Fruit fly (Drosophila melanogaster) whole organism, prepupa: ENCODE results near the gene CG10969.
A peak's percentile ranks its signal among the peaks of the same experiment; 100 is the strongest.

Source experiments
- Blimp-1 ChIP-seq: fragments of 200-800 bp; sonication (Bioruptor generic); optimal IDR thresholded peaks from 3 replicates; lab custom pipeline; 2017; ENCODE audit warnings: missing biosample characterization, missing genetic modification characterization, mild to moderate bottlenecking, moderate library complexity, missing genetic modification reagents
- CG11294 ChIP-seq: fragments of 200-800 bp; sonication (Bioruptor generic); IDR thresholded peaks from 2 replicates; pipeline ENCODE4 v1.3.6; 2022; ENCODE audit warnings: missing biosample characterization, missing genetic modification characterization
- CG11762 ChIP-seq: fragments of 200-800 bp; sonication (Bioruptor generic); optimal IDR thresholded peaks from 3 replicates; lab custom pipeline; 2016; ENCODE audit warnings: missing biosample characterization, missing genetic modification characterization; ENCODE audit not compliant: insufficient read depth
- CG11902 ChIP-seq: fragments of 200-800 bp; sonication (Bioruptor generic); optimal IDR thresholded peaks from 3 replicates; lab custom pipeline; 2016; ENCODE audit warnings: missing biosample characterization, missing genetic modification characterization
- CG15336 ChIP-seq: fragments of 200-800 bp; sonication (Bioruptor generic); IDR thresholded peaks from 2 replicates; pipeline ENCODE4 v1.3.6; 2022; ENCODE audit warnings: missing biosample characterization, missing genetic modification characterization
- CG1621 ChIP-seq: fragments of 200-800 bp; sonication (Bioruptor generic); optimal IDR thresholded peaks from 3 replicates; lab custom pipeline; 2018; ENCODE audit warnings: missing biosample characterization, mild to moderate bottlenecking, missing genetic modification characterization
- CG16779 ChIP-seq: fragments of 200-800 bp; sonication (Bioruptor generic); optimal IDR thresholded peaks from 3 replicates; lab custom pipeline; 2017; ENCODE audit warnings: missing biosample characterization, mild to moderate bottlenecking, missing genetic modification characterization
- CG3032 ChIP-seq: fragments of 200-800 bp; optimal IDR thresholded peaks from 2 replicates; lab custom pipeline; 2019; ENCODE audit warnings: missing biosample characterization, mild to moderate bottlenecking, missing genetic modification characterization, moderate library complexity
- CG31627 ChIP-seq: fragments of 200-800 bp; sonication (Bioruptor generic); optimal IDR thresholded peaks from 3 replicates; lab custom pipeline; 2016; ENCODE audit warnings: missing biosample characterization, missing genetic modification characterization
- CG32006 ChIP-seq: fragments of 200-800 bp; sonication (Bioruptor generic); optimal IDR thresholded peaks from 3 replicates; lab custom pipeline; 2017; ENCODE audit warnings: missing biosample characterization, mild to moderate bottlenecking, missing genetic modification characterization
- CG3919 ChIP-seq: fragments of 200-800 bp; sonication (Bioruptor generic); optimal IDR thresholded peaks from 3 replicates; lab custom pipeline; 2016; ENCODE audit warnings: missing biosample characterization, missing genetic modification characterization
- CG4318 ChIP-seq: fragments of 200-800 bp; sonication (Bioruptor generic); optimal IDR thresholded peaks from 3 replicates; lab custom pipeline; 2017; ENCODE audit warnings: missing biosample characterization, mild to moderate bottlenecking, missing genetic modification characterization
- CG6163 ChIP-seq: fragments of 200-800 bp; sonication (Bioruptor generic); IDR thresholded peaks from 3 replicates; pipeline ENCODE4 v1.3.6; 2022; ENCODE audit warnings: missing biosample characterization, missing genetic modification characterization
- CG6276 ChIP-seq: fragments of 200-800 bp; sonication (Bioruptor generic); optimal IDR thresholded peaks from 2 replicates; lab custom pipeline; 2017; ENCODE audit warnings: missing biosample characterization, mild to moderate bottlenecking, missing genetic modification characterization
- CG6792 ChIP-seq: fragments of 200-800 bp; sonication (Bioruptor generic); optimal IDR thresholded peaks from 3 replicates; lab custom pipeline; 2016; ENCODE audit warnings: missing biosample characterization, missing genetic modification characterization
- CG6808 ChIP-seq: fragments of 200-800 bp; sonication (Bioruptor generic); optimal IDR thresholded peaks from 3 replicates; lab custom pipeline; 2017; ENCODE audit warnings: missing biosample characterization, missing genetic modification characterization, mild to moderate bottlenecking, moderate library complexity, missing genetic modification reagents
- CG6854 ChIP-seq: fragments of 200-800 bp; sonication (Bioruptor generic); optimal IDR thresholded peaks from 2 replicates; lab custom pipeline; 2017; ENCODE audit warnings: missing biosample characterization, mild to moderate bottlenecking, missing genetic modification characterization
- CG7368 ChIP-seq: fragments of 200-800 bp; sonication (Bioruptor generic); optimal IDR thresholded peaks from 3 replicates; lab custom pipeline; 2016; ENCODE audit warnings: missing biosample characterization, missing genetic modification characterization
- CG8119 ChIP-seq: fragments of 200-800 bp; sonication (Bioruptor generic); IDR thresholded peaks from 3 replicates; pipeline ENCODE4 v1.3.6; 2022; ENCODE audit warnings: missing biosample characterization, missing genetic modification characterization
- CG8319 ChIP-seq: fragments of 200-800 bp; sonication (Bioruptor generic); optimal IDR thresholded peaks from 3 replicates; lab custom pipeline; 2016; ENCODE audit warnings: missing biosample characterization, missing genetic modification characterization
- CG8632 ChIP-seq: fragments of 200-800 bp; sonication (Bioruptor generic); optimal IDR thresholded peaks from 3 replicates; lab custom pipeline; 2016; ENCODE audit warnings: missing biosample characterization, missing genetic modification characterization
- CG9139 ChIP-seq: fragments of 200-800 bp; sonication (Bioruptor generic); optimal IDR thresholded peaks from 3 replicates; lab custom pipeline; 2017; ENCODE audit warnings: missing biosample characterization, mild to moderate bottlenecking, missing genetic modification characterization
- Eip78C ChIP-seq: fragments of 200-800 bp; sonication (Bioruptor generic); peaks from one replicate; lab custom pipeline; 2016; ENCODE audit warnings: missing biosample characterization, missing genetic modification characterization
- Eip93F ChIP-seq: fragments of 200-800 bp; sonication (Bioruptor generic); optimal IDR thresholded peaks from 2 replicates; lab custom pipeline; 2016; ENCODE audit warnings: missing biosample characterization, mild to moderate bottlenecking, missing genetic modification characterization
- Ets21C ChIP-seq: fragments of 200-800 bp; sonication (Bioruptor generic); optimal IDR thresholded peaks from 3 replicates; lab custom pipeline; 2016; ENCODE audit warnings: missing biosample characterization, missing genetic modification characterization
- Hr39 ChIP-seq: fragments of 200-800 bp; sonication (Bioruptor generic); optimal IDR thresholded peaks from 2 replicates; lab custom pipeline; 2016; ENCODE audit warnings: missing biosample characterization, missing genetic modification characterization
- Hr4 ChIP-seq: fragments of 200-800 bp; sonication (Bioruptor generic); optimal IDR thresholded peaks from 3 replicates; lab custom pipeline; 2016; ENCODE audit warnings: missing biosample characterization, missing genetic modification characterization
- Lpt ChIP-seq: fragments of 200-800 bp; sonication (Bioruptor generic); optimal IDR thresholded peaks from 3 replicates; lab custom pipeline; 2016; ENCODE audit warnings: missing biosample characterization, missing genetic modification characterization
- Met ChIP-seq: fragments of 200-800 bp; sonication (Bioruptor generic); optimal IDR thresholded peaks from 3 replicates; lab custom pipeline; 2016; ENCODE audit warnings: missing biosample characterization, missing genetic modification characterization
- Smox ChIP-seq: fragments of 200-800 bp; sonication (Bioruptor generic); optimal IDR thresholded peaks from 3 replicates; lab custom pipeline; 2016; ENCODE audit warnings: missing biosample characterization, missing genetic modification characterization
- Sox102F ChIP-seq: fragments of 200-800 bp; sonication (Bioruptor generic); optimal IDR thresholded peaks from 2 replicates; lab custom pipeline; 2016; ENCODE audit warnings: missing biosample characterization, mild to moderate bottlenecking, missing genetic modification characterization
- Sox14 ChIP-seq: fragments of 200-800 bp; sonication (Bioruptor generic); optimal IDR thresholded peaks from 3 replicates; lab custom pipeline; 2016; ENCODE audit warnings: missing biosample characterization, missing genetic modification characterization
- Sox15 ChIP-seq: fragments of 200-800 bp; sonication (Bioruptor generic); optimal IDR thresholded peaks from 3 replicates; lab custom pipeline; 2016; ENCODE audit warnings: missing biosample characterization, missing genetic modification characterization
- achi ChIP-seq: fragments of 200-800 bp; sonication (Bioruptor generic); optimal IDR thresholded peaks from 3 replicates; lab custom pipeline; 2016; ENCODE audit warnings: missing biosample characterization, missing genetic modification characterization
- acj6 ChIP-seq: fragments of 200-800 bp; sonication (Bioruptor generic); optimal IDR thresholded peaks from 3 replicates; lab custom pipeline; 2016; ENCODE audit warnings: missing biosample characterization, missing genetic modification characterization
- cyc ChIP-seq: fragments of 200-800 bp; sonication (Bioruptor generic); optimal IDR thresholded peaks from 3 replicates; lab custom pipeline; 2016; ENCODE audit warnings: missing biosample characterization, missing genetic modification characterization
- dac ChIP-seq: fragments of 200-800 bp; sonication (Bioruptor generic); optimal IDR thresholded peaks from 2 replicates; lab custom pipeline; 2017; ENCODE audit warnings: missing biosample characterization, mild to moderate bottlenecking, missing genetic modification characterization
- dsx ChIP-seq: fragments of 200-800 bp; optimal IDR thresholded peaks from 3 replicates; lab custom pipeline; 2019; ENCODE audit warnings: missing biosample characterization, mild to moderate bottlenecking, missing genetic modification characterization, moderate library complexity; ENCODE audit not compliant: poor library complexity, severe bottlenecking
- eg ChIP-seq: fragments of 200-800 bp; sonication (Bioruptor generic); IDR thresholded peaks from 3 replicates; pipeline ENCODE4 v1.3.6; 2022; ENCODE audit warnings: missing biosample characterization, missing genetic modification characterization
- esn ChIP-seq: fragments of 200-800 bp; sonication (Bioruptor generic); optimal IDR thresholded peaks from 2 replicates; lab custom pipeline; 2016; ENCODE audit warnings: missing biosample characterization, mild to moderate bottlenecking, missing genetic modification characterization, moderate library complexity
- fd59A ChIP-seq: fragments of 200-800 bp; sonication (Bioruptor generic); optimal IDR thresholded peaks from 2 replicates; lab custom pipeline; 2017; ENCODE audit warnings: missing biosample characterization, mild to moderate bottlenecking, missing genetic modification characterization, missing genetic modification reagents
- fd85E ChIP-seq: fragments of 200-800 bp; sonication (Bioruptor generic); optimal IDR thresholded peaks from 3 replicates; lab custom pipeline; 2016; ENCODE audit warnings: missing biosample characterization, missing genetic modification characterization
- fkh ChIP-seq: fragments of 200-800 bp; sonication (Bioruptor generic); optimal IDR thresholded peaks from 3 replicates; lab custom pipeline; 2017; ENCODE audit warnings: missing biosample characterization, mild to moderate bottlenecking, missing genetic modification characterization, moderate library complexity
- lz ChIP-seq: fragments of 200-800 bp; sonication (Bioruptor generic); optimal IDR thresholded peaks from 3 replicates; lab custom pipeline; 2016; ENCODE audit warnings: missing biosample characterization, missing genetic modification characterization
- net ChIP-seq: fragments of 200-800 bp; sonication (Bioruptor generic); optimal IDR thresholded peaks from 3 replicates; lab custom pipeline; 2016; ENCODE audit warnings: missing biosample characterization, missing genetic modification characterization
- pdm3 ChIP-seq: fragments of 200-800 bp; sonication (Bioruptor generic); optimal IDR thresholded peaks from 3 replicates; lab custom pipeline; 2016; ENCODE audit warnings: missing biosample characterization, missing genetic modification characterization
- salr ChIP-seq, 2 experiments: fragments of 200-800 bp; sonication (Bioruptor generic); optimal IDR thresholded peaks; 3 replicates each; lab custom pipeline; 2016 to 2018; ENCODE audit warnings: missing biosample characterization in 2 of 2, missing genetic modification characterization in 2 of 2, mild to moderate bottlenecking in 1 of 2
- spab ChIP-seq: fragments of 200-800 bp; sonication (Bioruptor generic); optimal IDR thresholded peaks from 2 replicates; lab custom pipeline; 2017; ENCODE audit warnings: missing biosample characterization, mild to moderate bottlenecking, missing genetic modification characterization, missing genetic modification reagents
- ss ChIP-seq, 2 experiments: fragments of 200-800 bp; sonication (Bioruptor generic); optimal IDR thresholded peaks; 2 replicates in 1 of 2; 3 replicates in 1 of 2; lab custom pipeline; 2017 to 2018; ENCODE audit warnings: mild to moderate bottlenecking in 2 of 2, missing biosample characterization in 2 of 2, missing genetic modification characterization in 2 of 2, moderate library complexity in 1 of 2
- svp ChIP-seq: fragments of 200-800 bp; sonication (Bioruptor generic); peaks from one replicate; lab custom pipeline; 2016; ENCODE audit warnings: missing biosample characterization, missing genetic modification characterization
- topi ChIP-seq: fragments of 200-800 bp; sonication (Bioruptor generic); optimal IDR thresholded peaks from 3 replicates; lab custom pipeline; 2016; ENCODE audit warnings: missing biosample characterization, missing genetic modification characterization
- vri ChIP-seq: fragments of 200-800 bp; sonication (Bioruptor generic); optimal IDR thresholded peaks from 3 replicates; lab custom pipeline; 2016; ENCODE audit warnings: missing biosample characterization, mild to moderate bottlenecking, missing genetic modification characterization

CG10969 gene

dm6 chr3L:12806290-12806743 lies 25.4 kb upstream of the CG10969 start:
- TF ChIP-seq fd59A (GFP tag; lab: Kevin White, UChicago) (no peak), acj6 (peak; percentile 54), svp (GFP tag; lab: Kevin White, UChicago) (no peak), CG6276 (GFP tag; lab: Kevin White, UChicago) (no peak), CG8632 (GFP tag; lab: Kevin White, UChicago) (peak; percentile 67), CG6792 (GFP tag; lab: Kevin White, UChicago) (peak; percentile 57), CG31627 (GFP tag; lab: Kevin White, UChicago) (peak; percentile 25), ss (GFP tag; optimal IDR thresholded peaks at IDR 0.05; lab: Kevin White, UChicago) (no peak), vri (GFP tag; lab: Kevin White, UChicago) (no peak), dsx (GFP tag; lab: Kevin White, UChicago) (peak; percentile 54), eg (GFP tag; lab: Robert Waterston, UW) (peak; percentile 72; the same call in 2 of the 3 replicates), CG16779 (tag; lab: Kevin White, UChicago) (peak; percentile 16), CG8119 (GFP tag; lab: Robert Waterston, UW) (peak; percentile 66; the same call in 2 of the 3 replicates), CG8319 (GFP tag; lab: Kevin White, UChicago) (no peak), CG9139 (GFP tag; lab: Kevin White, UChicago) (no peak), Eip78C (GFP tag; lab: Kevin White, UChicago) (peak; percentile 86), Sox15 (no peak), cyc (GFP tag; lab: Kevin White, UChicago) (peak; percentile 33), Eip93F (GFP tag; lab: Kevin White, UChicago) (peak; percentile 50), pdm3 (GFP tag; lab: Kevin White, UChicago) (no peak), topi (peak; percentile 54), CG11902 (GFP tag; lab: Kevin White, UChicago) (no peak), Blimp-1 (GFP tag; lab: Kevin White, UChicago) (peak; percentile 13), CG3032 (tag; lab: Kevin White, UChicago) (peak; percentile 60), spab (GFP tag; lab: Kevin White, UChicago) (no peak), Met (GFP tag; lab: Kevin White, UChicago) (peak; percentile 56), CG4318 (GFP tag; lab: Kevin White, UChicago) (no peak), CG11762 (no peak), CG15336 (GFP tag; lab: Robert Waterston, UW) (peak; percentile 69), Smox (GFP tag; lab: Kevin White, UChicago) (no peak), Lpt (GFP tag; lab: Kevin White, UChicago) (peak; percentile 43), CG7368 (GFP tag; lab: Kevin White, UChicago) (peak; percentile 57), Hr4 (GFP tag; lab: Kevin White, UChicago) (peak; percentile 66), Hr39 (GFP tag; lab: Kevin White, UChicago) (peak; percentile 18), Sox102F (GFP tag; lab: Kevin White, UChicago) (peak; percentile 71), CG3919 (GFP tag; lab: Kevin White, UChicago) (no peak), lz (peak; percentile 30), dac (GFP tag; lab: Kevin White, UChicago) (no peak), CG1621 (tag; lab: Kevin White, UChicago) (no peak), CG6854 (GFP tag; lab: Kevin White, UChicago) (no peak), Ets21C (GFP tag; lab: Kevin White, UChicago) (no peak), esn (GFP tag; lab: Kevin White, UChicago) (peak; percentile 60), salr (GFP tag; optimal IDR thresholded peaks at IDR 0.05; lab: Kevin White, UChicago) (no peak), net (GFP tag; lab: Kevin White, UChicago) (no peak), CG11294 (GFP tag; lab: Robert Waterston, UW) (no peak), fkh (GFP tag; lab: Kevin White, UChicago) (no peak), CG6163 (GFP tag; lab: Robert Waterston, UW) (peak; percentile 85), CG32006 (GFP tag; lab: Kevin White, UChicago) (no peak), CG6808 (GFP tag; lab: Kevin White, UChicago) (no peak), fd85E (GFP tag; lab: Kevin White, UChicago) (peak; percentile 51), Sox14 (GFP tag; lab: Kevin White, UChicago) (peak; percentile 82), achi (peak; percentile 67)
